Fruit fly (Drosophila melanogaster): Measurements from ENCODE around the gene CG13282.
A peak's percentile ranks its signal among the peaks of the same experiment; 100 is the strongest.

CG13282 gene

dm6 chr2L:16819714-16820113 is 14.6 kb downstream of the CG13282 start (continued):
- peak in 1 of 2 experiments; percentile 88 for TF ChIP-seq Hr78 (GFP tag; optimal IDR thresholded peaks at IDR 0.05)
- TF ChIP-seq gsb (GFP tag; IDR thresholded peaks at IDR 0.05): no peak
- TF ChIP-seq E2f1 (GFP tag; IDR thresholded peaks at IDR 0.05): no peak
- no peak for TF ChIP-seq Blimp-1 (GFP tag; optimal IDR thresholded peaks at IDR 0.05)
- no peak for TF ChIP-seq CG10321 (GFP tag; IDR thresholded peaks at IDR 0.05)
- no peak for TF ChIP-seq tin (GFP tag; optimal IDR thresholded peaks at IDR 0.05)
- TF ChIP-seq knrl (GFP tag; IDR thresholded peaks at IDR 0.05; ENCODE audit: partially characterized antibody): no peak
- TF ChIP-seq CG17385 (GFP tag; optimal IDR thresholded peaks at IDR 0.05): peak; percentile 9
- no peak for TF ChIP-seq pzg (GFP tag; optimal IDR thresholded peaks at IDR 0.05)
- no peak for TF ChIP-seq rib (GFP tag; IDR thresholded peaks at IDR 0.05)
- no peak for TF ChIP-seq Kr (GFP tag; optimal IDR thresholded peaks at IDR 0.05)
- TF ChIP-seq vfl (GFP tag; optimal IDR thresholded peaks at IDR 0.05): no peak
- TF ChIP-seq CG13775 (GFP tag; optimal IDR thresholded peaks at IDR 0.05): no peak
- TF ChIP-seq oc (tag; optimal IDR thresholded peaks at IDR 0.05): no peak
- no peak for TF ChIP-seq aop (GFP tag; IDR thresholded peaks at IDR 0.05)
- no peak for TF ChIP-seq CG10431 (GFP tag; optimal IDR thresholded peaks at IDR 0.05)
- TF ChIP-seq CG3847 (GFP tag; IDR thresholded peaks at IDR 0.05): no peak
- TF ChIP-seq tx (GFP tag; optimal IDR thresholded peaks at IDR 0.05): no peak
- TF ChIP-seq tio (GFP tag; optimal IDR thresholded peaks at IDR 0.05): no peak
- TF ChIP-seq ara (GFP tag; IDR thresholded peaks at IDR 0.05): 0 out of 2 replicates have a peak, but pooled peaks have one; percentile 31
- TF ChIP-seq zen2 (GFP tag; IDR thresholded peaks at IDR 0.05; ENCODE audit: partially characterized antibody): no peak
- TF ChIP-seq psq (GFP tag; optimal IDR thresholded peaks at IDR 0.05): no peak
- TF ChIP-seq slou (GFP tag; optimal IDR thresholded peaks at IDR 0.05): no peak
- TF ChIP-seq sima (GFP tag; optimal IDR thresholded peaks at IDR 0.05): no peak
- peak; percentile 48; the same call in 1 of the 3 replicates for TF ChIP-seq z (GFP tag; IDR thresholded peaks at IDR 0.05)
- no peak for TF ChIP-seq fru (optimal IDR thresholded peaks at IDR 0.05)
- TF ChIP-seq seq (GFP tag; IDR thresholded peaks at IDR 0.05): no peak
- no peak for TF ChIP-seq CG17612 (GFP tag; IDR thresholded peaks at IDR 0.05)
- TF ChIP-seq Taf1 (GFP tag; IDR thresholded peaks at IDR 0.05): no peak
- no peak for TF ChIP-seq CG17186 (GFP tag; optimal IDR thresholded peaks at IDR 0.05)
- no peak for TF ChIP-seq Rfx (GFP tag; IDR thresholded peaks at IDR 0.05)
- TF ChIP-seq grn (GFP tag; optimal IDR thresholded peaks at IDR 0.05): peak; percentile 32
- TF ChIP-seq CG9876 (GFP tag; optimal IDR thresholded peaks at IDR 0.05): no peak
- no peak for TF ChIP-seq CG33557 (GFP tag; optimal IDR thresholded peaks at IDR 0.05)
- TF ChIP-seq CG7357 (GFP tag; IDR thresholded peaks at IDR 0.05): no peak
- no peak for TF ChIP-seq CG4424 (GFP tag; optimal IDR thresholded peaks at IDR 0.05)
- no peak for TF ChIP-seq CG3726 (GFP tag; IDR thresholded peaks at IDR 0.05)
- TF ChIP-seq CG8359 (GFP tag; optimal IDR thresholded peaks at IDR 0.05; ENCODE audit: borderline replicate concordance): no peak
- TF ChIP-seq CG10543 (GFP tag; optimal IDR thresholded peaks at IDR 0.05): peak; percentile 52
- TF ChIP-seq mam (GFP tag; optimal IDR thresholded peaks at IDR 0.05): no peak
- no peak for TF ChIP-seq TFAM (GFP tag; optimal IDR thresholded peaks at IDR 0.05)
- no peak for TF ChIP-seq NC2β (GFP tag; optimal IDR thresholded peaks at IDR 0.05)
- TF ChIP-seq CG2889 (GFP tag; IDR thresholded peaks at IDR 0.05): no peak
- TF ChIP-seq CG4328 (GFP tag; optimal IDR thresholded peaks at IDR 0.05): no peak
- TF ChIP-seq Dad (GFP tag; optimal IDR thresholded peaks at IDR 0.05): no peak
- TF ChIP-seq Vsx1 (GFP tag; optimal IDR thresholded peaks at IDR 0.05): peak; percentile 62
- no peak for TF ChIP-seq CG13287 (GFP tag; IDR thresholded peaks at IDR 0.05; ENCODE audit: partially characterized antibody)
- peak; percentile 17 for TF ChIP-seq CG13424 (tag; optimal IDR thresholded peaks at IDR 0.05)
- no peak for TF ChIP-seq stc (GFP tag; IDR thresholded peaks at IDR 0.05)
- TF ChIP-seq CG15514 (GFP tag; optimal IDR thresholded peaks at IDR 0.05): peak; percentile 32
- no peak for TF ChIP-seq CG2120 (GFP tag; optimal IDR thresholded peaks at IDR 0.05)
- peak; percentile 98 for TF ChIP-seq sd (tag; optimal IDR thresholded peaks at IDR 0.05)
